Worm (Caenorhabditis elegans) whole organism, midembryonic: Measurements from ENCODE around the gene Y17D7C.2.
"Not testable (repeated sequence)": the region's sequence is repeated elsewhere in the genome, so short reads cannot be mapped to it uniquely, and the experiment has no call there.

ENCODE experiments used
- T22C8.4 ChIP-seq: fragments of 200-800 bp; sonication (Bioruptor generic); IDR thresholded peaks from 2 replicates; pipeline ENCODE4 v1.3.6; 2022; ENCODE audit warnings: missing genetic modification characterization, missing compliant biosample characterization
- cog-1 ChIP-seq: sonication (generic microtip); optimal IDR thresholded peaks from 2 replicates; lab custom pipeline; 2016; ENCODE audit warnings: missing genetic modification characterization, missing compliant biosample characterization
- flt-1 ChIP-seq: fragments of 200-800 bp; sonication (Bioruptor generic); IDR thresholded peaks from 2 replicates; pipeline ENCODE4 v1.3.6; 2022; ENCODE audit warnings: missing genetic modification characterization, missing compliant biosample characterization
- klf-2 ChIP-seq: fragments of 200-800 bp; sonication (Bioruptor generic); conservative IDR thresholded peaks from 2 replicates; pipeline ENCODE4 v1.3.6; 2022; ENCODE audit warnings: missing genetic modification reagents, missing genetic modification characterization, missing compliant biosample characterization
- med-1 ChIP-seq: sonication (generic microtip); optimal IDR thresholded peaks from 2 replicates; lab custom pipeline; 2017; ENCODE audit warnings: missing genetic modification characterization, mild to moderate bottlenecking, missing compliant biosample characterization, antibody characterized with exemption, missing genetic modification reagents; ENCODE audit not compliant: insufficient read depth
- ref-1 ChIP-seq: fragments of 200-800 bp; sonication (Bioruptor generic); conservative IDR thresholded peaks from 2 replicates; pipeline ENCODE4 v1.3.6; 2022; ENCODE audit warnings: missing genetic modification reagents, missing genetic modification characterization, missing compliant biosample characterization
- tab-1 ChIP-seq: fragments of 200-800 bp; sonication (Bioruptor generic); IDR thresholded peaks from 2 replicates; pipeline ENCODE4 v1.3.6; 2022; ENCODE audit warnings: missing genetic modification characterization, missing compliant biosample characterization
- ztf-23 ChIP-seq: fragments of 200-800 bp; sonication (Bioruptor generic); IDR thresholded peaks from 2 replicates; pipeline ENCODE4 v1.3.6; 2022; ENCODE audit warnings: missing genetic modification reagents, missing genetic modification characterization, missing compliant biosample characterization
- ztf-29 ChIP-seq: fragments of 200-800 bp; sonication (Bioruptor generic); IDR thresholded peaks from 2 replicates; pipeline ENCODE4 v1.3.6; 2022; ENCODE audit warnings: missing genetic modification reagents, missing genetic modification characterization, missing compliant biosample characterization

The Y17D7C.2 gene

ce11 chrV:18719956-18720489 is at the start of gene Y17D7C.2:
Y17D7C.2 (minus strand) TSS chrV:18719987.
- TF ChIP-seq ztf-23 (GFP tag; lab: Robert Waterston, UW) (no peak), tab-1 (GFP tag; lab: Robert Waterston, UW) (0 out of 2 replicates have a peak, but pooled peaks have one; percentile 60), ref-1 (no peak), cog-1 (tag; lab: Kevin White, UChicago) (no peak), med-1 (GFP tag; lab: Kevin White, UChicago) (peak; percentile 44), T22C8.4 (0 out of 2 replicates have a peak, but pooled peaks have one; percentile 30), klf-2 (no peak), flt-1 (GFP tag; lab: Robert Waterston, UW) (no peak), ztf-29 (GFP tag; lab: Robert Waterston, UW) (no peak)

DNA sequence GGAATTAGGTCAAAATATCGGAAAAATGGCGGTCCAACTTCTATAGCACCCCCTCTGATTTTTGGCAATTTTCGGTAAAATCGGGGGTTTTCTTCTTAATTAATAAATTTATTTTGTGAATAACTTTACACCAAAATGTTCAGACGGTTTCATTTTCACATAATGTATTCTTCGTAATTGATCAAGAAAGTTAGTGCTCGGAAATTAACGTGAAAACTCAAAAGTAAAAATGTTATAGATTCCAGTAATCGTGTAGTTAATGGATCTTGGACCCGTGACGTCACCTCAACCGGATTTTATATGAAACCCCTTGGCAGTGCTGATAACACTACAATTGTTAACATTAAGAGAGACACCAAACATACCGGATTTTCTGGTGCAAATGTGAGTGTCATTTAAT is 42.3 kb upstream of the Y17D7C.2 start, which contains the start of gene F11D11.22:
Gene F11D11.22 (plus strand): TSS at position 301 of the 400 bp plus-strand sequence.
- not testable (repeated sequence) for TF ChIP-seq klf-2; ztf-29 (GFP tag; lab: Robert Waterston, UW); cog-1 (tag; lab: Kevin White, UChicago)

ce11 chrV:18761078-18761477 is 41.3 kb upstream of the Y17D7C.2 start, which contains the start of gene F11D11.4:
F11D11.4 (plus strand) TSS chrV:18761378.
- TF ChIP-seq flt-1 (GFP tag; lab: Robert Waterston, UW) (no peak), ztf-29 (GFP tag; lab: Robert Waterston, UW) (no peak), ztf-23 (GFP tag; lab: Robert Waterston, UW) (no peak), med-1 (GFP tag; lab: Kevin White, UChicago) (no peak), tab-1 (GFP tag; lab: Robert Waterston, UW) (no peak), klf-2 (no peak), T22C8.4 (no peak), ref-1 (no peak), cog-1 (tag; lab: Kevin White, UChicago) (no peak)

ce11 chrV:18760174-18760573 is 40.4 kb upstream of the Y17D7C.2 start, which contains the start of gene F11D11.3:
F11D11.3 (minus strand) TSS chrV:18760274.
- TF ChIP-seq flt-1 (GFP tag; lab: Robert Waterston, UW), result no peak
- TF ChIP-seq med-1 (GFP tag; lab: Kevin White, UChicago), result no peak
- no peak for TF ChIP-seq T22C8.4
- TF ChIP-seq ref-1, result no peak
- TF ChIP-seq cog-1 (tag; lab: Kevin White, UChicago), result no peak
- TF ChIP-seq tab-1 (GFP tag; lab: Robert Waterston, UW), result no peak
- no peak for TF ChIP-seq ztf-29 (GFP tag; lab: Robert Waterston, UW)
- no peak for TF ChIP-seq ztf-23 (GFP tag; lab: Robert Waterston, UW)
- TF ChIP-seq klf-2, result no peak

DNA sequence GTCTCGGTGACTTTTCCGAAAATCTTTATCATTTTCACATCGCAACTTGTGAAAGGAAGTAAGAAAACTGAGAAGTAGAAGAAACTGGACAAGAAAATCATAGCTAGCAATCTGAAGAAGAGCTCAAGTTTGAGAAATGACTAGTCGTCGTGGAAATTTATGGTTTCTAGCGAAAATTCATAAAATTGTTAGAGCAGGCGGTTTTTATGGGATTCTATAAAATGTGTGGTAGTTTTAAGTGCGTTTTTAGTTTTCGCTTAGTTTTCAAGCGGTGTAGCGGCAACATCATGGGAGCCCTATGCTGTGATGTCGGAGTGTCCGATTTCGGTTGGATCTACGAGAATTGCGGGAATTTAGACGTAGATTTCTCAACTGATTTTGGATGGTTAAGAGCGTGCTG is 34.5 kb upstream of the Y17D7C.2 start, which contains the start of gene clec-254:
Gene clec-254 (minus strand): TSS at position 101 of the 400 bp plus-strand sequence.
- not testable (repeated sequence) for TF ChIP-seq med-1 (GFP tag; lab: Kevin White, UChicago); cog-1 (tag; lab: Kevin White, UChicago); klf-2

ce11 chrV:18753036-18753435 is 33.2 kb upstream of the Y17D7C.2 start, which contains the start of gene F11D11.6:
F11D11.6 (minus strand) TSS chrV:18753136.
- TF ChIP-seq ztf-29 (GFP tag; lab: Robert Waterston, UW) (no peak), T22C8.4 (no peak), cog-1 (tag; lab: Kevin White, UChicago) (no peak), flt-1 (GFP tag; lab: Robert Waterston, UW) (no peak), klf-2 (no peak), ztf-23 (GFP tag; lab: Robert Waterston, UW) (no peak), ref-1 (no peak), med-1 (GFP tag; lab: Kevin White, UChicago) (no peak), tab-1 (GFP tag; lab: Robert Waterston, UW) (no peak)

- TF ChIP-seq ztf-23 (GFP tag; lab: Robert Waterston, UW), result 0 out of 2 replicates have a peak, but pooled peaks have one; percentile 6
- no peak for TF ChIP-seq T22C8.4
Measured at ce11 chrV:18750445-18750844, 30.7 kb upstream of the Y17D7C.2 start, which contains the start of the genes F11D11.21 and F11D11.12. F11D11.21 (minus strand) TSS chrV:18750545. F11D11.12 (minus strand) TSS chrV:18750682.

- no peak for TF ChIP-seq ztf-29 (GFP tag; lab: Robert Waterston, UW)
- TF ChIP-seq med-1 (GFP tag; lab: Kevin White, UChicago), result no peak
- no peak for TF ChIP-seq T22C8.4
- TF ChIP-seq cog-1 (tag; lab: Kevin White, UChicago), result no peak
- TF ChIP-seq ref-1, result no peak
- TF ChIP-seq flt-1 (GFP tag; lab: Robert Waterston, UW), result no peak
- no peak for TF ChIP-seq tab-1 (GFP tag; lab: Robert Waterston, UW)
- TF ChIP-seq ztf-23 (GFP tag; lab: Robert Waterston, UW), result no peak
- TF ChIP-seq klf-2, result no peak
Measured at ce11 chrV:18748726-18749125, 28.9 kb upstream of the Y17D7C.2 start, which contains the start of gene clec-252. clec-252 (minus strand) TSS chrV:18748826.

DNA sequence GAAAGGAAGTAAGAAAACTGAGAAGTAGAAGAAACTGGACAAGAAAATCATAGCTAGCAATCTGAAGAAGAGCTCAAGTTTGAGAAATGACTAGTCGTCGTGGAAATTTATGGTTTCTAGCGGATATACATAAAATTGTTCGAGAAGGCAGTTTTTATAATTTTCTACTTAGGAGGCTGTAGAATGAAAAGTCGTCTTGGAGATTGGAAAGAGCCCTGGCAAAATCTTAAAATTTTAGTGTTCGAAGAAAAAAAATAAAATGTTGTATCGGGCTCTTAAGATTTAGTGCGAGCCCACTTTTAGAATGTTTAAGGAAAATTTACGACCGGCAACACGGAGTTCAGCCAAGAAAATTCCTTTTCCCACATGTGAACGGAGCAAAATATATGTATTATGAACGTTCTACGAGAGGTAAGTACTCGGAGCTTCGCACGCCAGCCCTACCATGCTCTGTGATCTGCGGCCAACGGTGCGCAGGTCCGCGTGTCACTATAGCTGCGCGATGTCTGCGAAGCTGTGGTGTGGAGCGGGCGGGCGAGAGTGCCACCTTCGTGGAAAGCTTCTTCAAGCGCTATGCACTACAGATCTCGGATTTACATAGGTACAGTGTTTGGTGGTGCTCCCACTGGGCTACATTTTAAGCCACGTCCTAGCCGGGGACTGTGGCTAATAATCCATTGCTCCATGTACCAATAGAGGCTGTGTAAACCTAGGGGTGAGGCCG is 27.3 kb upstream of the Y17D7C.2 start, which contains the start of gene clec-251:
Gene clec-251 (minus strand): TSS at position 51 of the 724 bp plus-strand sequence.
- no peak for TF ChIP-seq med-1 (GFP tag; lab: Kevin White, UChicago)
- TF ChIP-seq tab-1 (GFP tag; lab: Robert Waterston, UW), result no peak
- no peak for TF ChIP-seq flt-1 (GFP tag; lab: Robert Waterston, UW)
- TF ChIP-seq cog-1 (tag; lab: Kevin White, UChicago), result no peak
- no peak for TF ChIP-seq klf-2
